Fruit fly (Drosophila melanogaster) Kc167 (cell line): ENCODE measurements around the gene Pi3K92E.

Source experiments
- Myc ChIP-seq: fragments of >200 bp; optimal IDR thresholded peaks from 2 replicates; lab custom pipeline; 2017; ENCODE audit warnings: missing external identifiers
- Sin3A ChIP-seq: fragments of >200 bp; optimal IDR thresholded peaks from 2 replicates; lab custom pipeline; 2018; ENCODE audit warnings: missing external identifiers
- h ChIP-seq: fragments of >200 bp; optimal IDR thresholded peaks from 3 replicates; lab custom pipeline; 2018; ENCODE audit warnings: missing external identifiers
- insv ChIP-seq: fragments of >200 bp; optimal IDR thresholded peaks from 3 replicates; lab custom pipeline; 2018; ENCODE audit warnings: missing external identifiers
- psq ChIP-seq: fragments of >200 bp; optimal IDR thresholded peaks from 2 replicates; lab custom pipeline; 2017; ENCODE audit warnings: missing external identifiers
- ttk ChIP-seq: sonication (Bioruptor generic); optimal IDR thresholded peaks from 2 replicates; lab custom pipeline; 2017; ENCODE audit warnings: missing external identifiers

Gene Pi3K92E

DNA sequence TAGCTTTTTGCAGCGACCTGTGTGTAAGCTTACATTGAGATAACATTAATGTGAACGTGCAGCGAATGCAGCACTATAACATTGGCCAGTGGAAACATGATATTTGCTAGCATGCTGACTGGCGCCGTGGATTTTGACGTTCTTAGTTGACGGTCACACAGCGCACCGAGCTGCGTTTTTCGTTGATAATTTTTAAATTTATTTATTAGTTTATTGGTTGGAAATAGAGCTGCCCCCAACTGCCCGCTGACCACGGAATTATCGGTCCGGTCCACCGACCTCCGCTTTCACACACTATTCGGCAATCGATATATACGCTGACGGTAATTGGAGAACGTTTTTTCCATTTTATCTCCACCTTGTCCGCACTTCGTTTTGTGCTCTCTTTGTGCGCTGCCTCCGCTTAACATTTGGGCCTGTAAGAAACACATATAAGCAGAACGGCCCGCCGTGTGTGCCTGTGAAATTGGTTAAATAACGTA is 12.7 kb downstream of the Pi3K92E start, which contains the start of gene H:
Gene H (plus strand): TSS at position 134 of the 482 bp plus-strand sequence.
- no peak for TF ChIP-seq ttk (lab: Kevin White, UChicago)
- no peak for TF ChIP-seq Myc
- TF ChIP-seq psq (lab: Kevin White, UChicago), result no peak
- no peak for TF ChIP-seq insv (lab: Kevin White, UChicago)
- TF ChIP-seq h (lab: Kevin White, UChicago), result no peak
- TF ChIP-seq Sin3A (lab: Kevin White, UChicago), result no peak

DNA sequence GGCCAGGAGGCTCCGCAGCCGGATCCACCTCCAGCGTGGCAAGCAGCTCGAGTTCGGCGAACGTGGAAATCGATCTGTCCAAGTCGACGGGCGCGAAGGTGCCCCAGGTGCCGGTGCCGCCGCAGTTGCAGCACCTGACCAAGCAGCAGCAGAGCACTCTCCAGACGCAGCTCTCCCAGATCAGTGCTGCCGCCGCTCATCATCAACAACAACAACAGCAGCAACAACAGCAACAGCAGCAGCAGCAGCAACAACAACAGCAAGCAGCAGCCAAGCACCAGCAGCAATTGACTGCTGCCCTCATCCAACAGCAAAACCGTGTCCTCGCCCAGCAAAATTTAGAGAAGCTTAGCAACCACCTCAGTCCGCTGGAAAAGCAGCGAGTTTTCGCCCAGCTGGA is 15.6 kb downstream of the Pi3K92E start:
- TF ChIP-seq insv (lab: Kevin White, UChicago) (no peak), h (lab: Kevin White, UChicago) (no peak), ttk (lab: Kevin White, UChicago) (no peak), Myc (no peak), Sin3A (lab: Kevin White, UChicago) (no peak), psq (lab: Kevin White, UChicago) (no peak)

DNA sequence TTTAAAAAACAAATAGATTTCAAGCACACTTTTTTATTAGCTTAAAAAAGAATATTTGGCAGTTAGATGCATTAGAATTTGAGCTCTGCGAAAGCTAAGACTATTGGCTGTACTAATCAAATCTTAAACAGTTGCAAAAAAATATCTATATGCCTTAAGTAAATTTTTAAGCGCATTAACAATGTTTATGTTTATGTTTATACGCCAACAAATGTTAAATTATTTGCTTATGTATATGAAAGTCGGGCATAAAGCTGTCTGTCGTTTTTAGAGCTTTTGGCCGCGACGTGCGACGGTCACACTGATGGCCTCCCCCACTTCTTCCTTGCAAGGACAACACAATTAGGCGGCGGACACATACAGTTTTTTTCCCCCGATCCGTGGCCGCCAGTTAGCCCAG is 16.9 kb downstream of the Pi3K92E start, which contains the start of gene CG5466:
Gene CG5466 (plus strand): TSS at position 301 of the 400 bp plus-strand sequence.
- TF ChIP-seq psq (lab: Kevin White, UChicago) (no peak), ttk (lab: Kevin White, UChicago) (no peak), Myc (no peak), insv (lab: Kevin White, UChicago) (no peak), h (lab: Kevin White, UChicago) (no peak), Sin3A (lab: Kevin White, UChicago) (no peak)

DNA sequence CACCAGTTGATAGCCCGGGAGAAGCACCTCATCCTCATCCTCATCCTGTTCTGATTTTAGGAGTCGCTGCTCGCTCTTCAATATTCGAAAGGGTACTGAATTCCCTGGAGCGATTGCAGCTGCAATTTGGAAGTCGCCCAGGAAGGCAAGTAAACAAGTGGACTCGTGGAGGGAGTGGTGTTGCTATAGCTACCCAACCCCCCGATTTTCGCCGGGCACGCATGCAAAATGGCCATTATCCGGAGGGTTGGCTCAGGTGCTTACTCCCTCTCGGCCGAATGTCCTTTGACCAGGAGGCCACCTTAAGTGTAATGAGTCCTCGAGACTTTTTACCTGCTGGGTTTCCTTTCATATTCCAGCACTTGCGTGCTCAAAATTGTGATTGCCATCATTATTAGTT is 17.7 kb downstream of the Pi3K92E start, which contains the start of gene CG15923:
Gene CG15923 (minus strand): TSS at position 101 of the 400 bp plus-strand sequence.
- TF ChIP-seq ttk (lab: Kevin White, UChicago), result no peak
- TF ChIP-seq psq (lab: Kevin White, UChicago), result no peak
- no peak for TF ChIP-seq h (lab: Kevin White, UChicago)
- TF ChIP-seq Sin3A (lab: Kevin White, UChicago), result no peak
- TF ChIP-seq Myc, result no peak
- TF ChIP-seq insv (lab: Kevin White, UChicago), result no peak

DNA sequence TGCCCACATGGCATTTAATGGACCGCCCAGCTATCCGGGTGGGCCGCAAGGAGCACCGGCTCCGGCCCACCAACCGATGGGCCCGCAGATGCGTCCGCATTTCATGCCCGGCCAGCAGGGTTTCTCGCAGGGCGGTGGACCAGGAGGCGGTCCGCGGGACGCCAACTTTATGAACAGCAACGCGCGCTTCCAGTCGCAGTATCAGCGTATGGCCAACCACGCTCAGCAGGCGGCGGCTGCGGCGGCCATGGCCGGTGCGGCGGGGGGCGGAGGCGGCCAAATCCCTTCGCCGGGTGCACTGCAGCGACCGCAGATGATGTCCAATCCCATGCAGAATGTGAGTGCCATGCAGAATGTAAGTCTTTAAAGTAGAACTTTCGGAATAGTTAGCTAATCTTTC is 26.3 kb downstream of the Pi3K92E start:
- TF ChIP-seq psq (lab: Kevin White, UChicago) (no peak), ttk (lab: Kevin White, UChicago) (no peak), Sin3A (lab: Kevin White, UChicago) (no peak), Myc (no peak), h (lab: Kevin White, UChicago) (no peak), insv (lab: Kevin White, UChicago) (no peak)

DNA sequence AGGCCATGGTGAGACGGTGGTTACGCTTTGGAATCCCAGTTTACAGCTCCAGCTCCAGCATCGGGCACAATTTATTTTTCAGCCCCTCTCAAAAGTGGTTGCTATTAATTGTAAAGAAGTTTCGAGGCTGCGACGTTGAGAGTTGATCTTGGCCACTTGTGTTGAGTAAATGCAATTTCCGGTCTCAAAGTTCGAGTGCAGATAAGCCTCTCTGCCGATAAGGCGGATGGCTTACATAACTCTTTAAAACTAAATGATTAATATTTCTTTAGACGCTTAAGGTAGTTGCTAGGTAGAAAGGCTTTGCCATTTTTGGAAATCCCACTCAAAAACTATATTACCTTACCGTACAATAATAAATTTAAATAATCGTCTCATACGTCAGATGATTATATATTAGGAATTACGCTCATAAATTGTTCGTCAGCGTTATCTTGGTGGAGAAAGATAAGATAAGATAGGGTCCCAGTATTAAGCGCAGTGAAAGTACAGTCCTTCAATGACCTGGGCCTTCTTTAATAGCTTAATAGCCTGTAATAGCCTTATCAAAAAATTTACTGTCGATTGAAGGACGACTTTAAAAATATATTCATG is 28.9 kb downstream of the Pi3K92E start:
- no peak for TF ChIP-seq insv (lab: Kevin White, UChicago)
- TF ChIP-seq psq (lab: Kevin White, UChicago), result no peak
- TF ChIP-seq ttk (lab: Kevin White, UChicago), result no peak
- no peak for TF ChIP-seq h (lab: Kevin White, UChicago)
- TF ChIP-seq Sin3A (lab: Kevin White, UChicago), result no peak
- TF ChIP-seq Myc, result no peak

DNA sequence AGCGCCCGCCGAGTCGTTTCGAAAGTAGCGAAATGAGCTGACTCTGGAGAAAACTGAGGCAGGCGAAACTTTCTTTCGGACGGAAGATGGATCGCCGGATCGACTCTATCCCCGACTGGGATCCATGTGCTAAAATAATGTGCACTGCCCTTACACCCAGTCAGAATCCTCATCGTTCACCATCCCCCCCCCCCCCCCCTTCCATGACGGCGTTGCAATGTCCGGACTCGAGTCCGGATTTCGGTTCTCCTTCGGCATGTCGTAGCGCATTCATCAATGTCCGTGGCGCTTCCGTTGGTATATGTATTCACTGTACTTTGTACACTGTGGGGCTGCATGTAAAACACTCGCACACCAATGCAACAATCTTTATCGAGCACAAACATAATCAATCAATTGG is 29.5 kb downstream of the Pi3K92E start:
- TF ChIP-seq Myc (no peak), insv (lab: Kevin White, UChicago) (no peak), h (lab: Kevin White, UChicago) (no peak), ttk (lab: Kevin White, UChicago) (no peak), Sin3A (lab: Kevin White, UChicago) (no peak), psq (lab: Kevin White, UChicago) (no peak)

DNA sequence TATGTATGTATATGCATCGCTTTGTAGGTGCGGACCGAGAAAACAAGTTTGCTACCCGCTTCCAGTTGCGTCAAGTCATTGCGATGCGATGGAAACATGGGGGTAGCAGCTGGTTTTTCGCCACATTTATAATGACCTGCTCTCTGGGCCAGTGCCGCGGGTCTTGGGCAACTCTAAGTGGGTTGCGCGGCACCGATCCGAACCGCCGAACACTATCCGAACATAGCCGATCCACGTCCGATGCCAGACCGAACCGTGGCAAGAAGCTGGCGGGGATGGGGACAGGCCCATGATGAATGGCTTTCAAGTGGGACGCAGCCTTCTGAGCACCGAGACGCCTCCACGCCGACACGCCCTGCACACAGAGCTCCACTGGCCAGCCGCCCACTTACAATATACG is 30.5 kb downstream of the Pi3K92E start:
- TF ChIP-seq h (lab: Kevin White, UChicago), result no peak
- no peak for TF ChIP-seq ttk (lab: Kevin White, UChicago)
- no peak for TF ChIP-seq Myc
- no peak for TF ChIP-seq psq (lab: Kevin White, UChicago)
- TF ChIP-seq insv (lab: Kevin White, UChicago), result no peak
- TF ChIP-seq Sin3A (lab: Kevin White, UChicago), result no peak

DNA sequence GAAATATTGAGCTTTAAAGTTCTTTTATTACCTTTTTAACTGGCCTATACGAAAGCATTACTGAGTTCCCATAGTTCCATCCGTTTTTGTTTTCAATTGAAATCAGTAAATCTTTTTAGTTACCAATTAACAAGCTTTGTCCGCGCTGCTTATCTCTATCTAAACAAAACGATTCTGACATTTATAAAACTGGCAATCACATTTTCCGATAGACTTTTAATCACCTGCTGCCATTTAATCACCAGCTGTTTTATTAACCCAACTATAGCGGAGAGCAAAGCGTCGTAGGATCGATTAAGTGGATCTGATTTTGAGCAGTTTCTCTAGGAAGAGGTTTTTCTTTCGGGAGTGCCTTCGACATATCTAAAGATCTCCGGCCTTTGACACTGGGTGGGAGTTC is 31.9 kb downstream of the Pi3K92E start:
- TF ChIP-seq Sin3A (lab: Kevin White, UChicago) (no peak), insv (lab: Kevin White, UChicago) (no peak), psq (lab: Kevin White, UChicago) (no peak), h (lab: Kevin White, UChicago) (no peak), Myc (no peak), ttk (lab: Kevin White, UChicago) (no peak)

DNA sequence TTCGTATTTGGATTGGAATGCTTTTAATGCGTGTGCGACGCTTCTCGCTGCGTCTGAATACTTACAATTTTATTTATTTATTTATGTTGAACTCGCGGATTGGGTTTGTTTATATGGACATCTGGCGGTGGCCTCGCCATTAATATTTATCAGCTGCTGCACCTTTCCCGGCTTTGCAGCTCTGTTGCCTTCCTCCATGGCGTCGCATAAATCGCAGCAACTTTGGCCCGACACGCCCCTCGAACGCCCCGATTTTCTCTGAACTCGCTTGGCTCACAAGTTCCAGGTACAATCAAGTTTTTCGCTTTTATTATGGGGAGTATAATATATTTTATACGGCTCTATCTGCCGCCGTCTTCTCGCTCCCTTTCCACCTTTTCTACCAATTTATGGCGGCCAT is 34.4 kb downstream of the Pi3K92E start:
- TF ChIP-seq psq (lab: Kevin White, UChicago) (no peak), insv (lab: Kevin White, UChicago) (no peak)

DNA sequence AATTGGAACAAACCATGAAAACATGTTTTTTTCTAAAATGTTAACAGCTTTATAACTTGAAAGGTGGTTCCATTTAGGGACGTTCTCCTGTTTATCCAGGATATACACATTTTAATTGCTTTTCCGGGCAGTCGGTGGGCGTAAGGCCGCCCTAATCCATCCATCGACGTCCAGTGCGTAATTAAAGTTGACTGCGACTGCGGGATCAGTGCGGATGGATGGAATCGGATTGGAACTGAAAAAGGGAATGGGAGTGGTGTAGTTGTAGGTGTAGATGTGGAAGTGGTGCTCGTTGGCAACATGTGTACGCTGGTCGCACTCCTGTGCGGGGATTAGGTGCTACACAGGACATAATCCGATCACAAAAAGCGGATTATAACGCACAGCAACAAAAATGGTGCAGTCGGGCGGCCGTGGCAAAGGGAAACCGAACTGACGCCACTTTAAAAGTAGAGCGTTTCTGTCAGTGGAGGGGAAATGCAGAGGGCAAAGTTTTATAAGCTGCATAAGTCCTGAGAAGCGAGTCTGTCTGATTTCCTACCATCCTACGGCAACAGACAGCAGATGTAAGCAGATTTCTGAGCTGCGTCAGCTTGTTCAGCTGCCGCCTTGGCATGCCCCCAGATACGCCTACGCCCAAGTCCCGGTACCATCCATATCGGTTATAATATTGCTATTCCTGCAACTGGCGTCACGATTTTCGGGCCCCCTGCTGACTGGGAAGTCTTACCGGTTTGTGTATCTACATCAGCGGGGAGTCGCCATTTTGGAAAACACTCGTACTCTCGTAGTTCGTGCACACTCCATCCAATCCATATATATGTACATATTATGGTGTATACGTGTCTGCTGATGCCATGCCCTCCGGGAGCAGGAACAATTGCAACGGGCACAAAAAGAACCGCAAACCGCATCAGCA is 36.9 kb downstream of the Pi3K92E start:
- TF ChIP-seq Myc (no peak), psq (lab: Kevin White, UChicago) (no peak), Sin3A (lab: Kevin White, UChicago) (no peak), h (lab: Kevin White, UChicago) (no peak), ttk (lab: Kevin White, UChicago) (no peak), insv (lab: Kevin White, UChicago) (no peak)
